Worm (Caenorhabditis elegans) whole organism, L4 larva: ENCODE data around the gene Y110A2AL.9.

ENCODE experiments used
- ama-1 ChIP-seq: fragments of 150-350 bp; optimal IDR thresholded peaks from 2 replicates; lab custom pipeline; 2014; ENCODE audit warnings: inconsistent platforms, mixed read lengths
- attf-4 ChIP-seq: sonication (generic microtip); optimal IDR thresholded peaks from 3 replicates; lab custom pipeline; 2017; ENCODE audit warnings: missing biosample characterization, missing genetic modification characterization
- ceh-28 ChIP-seq: fragments of 150-350 bp; optimal IDR thresholded peaks from 2 replicates; lab custom pipeline; 2014; ENCODE audit warnings: missing biosample characterization, missing genetic modification reagents, missing genetic modification characterization
- nhr-11 ChIP-seq: fragments of 150-350 bp; optimal IDR thresholded peaks from 2 replicates; lab custom pipeline; 2014; ENCODE audit warnings: missing biosample characterization, missing genetic modification characterization
- nhr-237 ChIP-seq: sonication (generic microtip); optimal IDR thresholded peaks from 2 replicates; lab custom pipeline; 2017; ENCODE audit warnings: missing biosample characterization, missing genetic modification characterization
- zfp-3 ChIP-seq: fragments of 200-800 bp; sonication (Bioruptor generic); conservative IDR thresholded peaks from 2 replicates; pipeline ENCODE4 v1.3.6; 2022; ENCODE audit warnings: missing genetic modification reagents, missing genetic modification characterization, missing compliant biosample characterization

DNA sequence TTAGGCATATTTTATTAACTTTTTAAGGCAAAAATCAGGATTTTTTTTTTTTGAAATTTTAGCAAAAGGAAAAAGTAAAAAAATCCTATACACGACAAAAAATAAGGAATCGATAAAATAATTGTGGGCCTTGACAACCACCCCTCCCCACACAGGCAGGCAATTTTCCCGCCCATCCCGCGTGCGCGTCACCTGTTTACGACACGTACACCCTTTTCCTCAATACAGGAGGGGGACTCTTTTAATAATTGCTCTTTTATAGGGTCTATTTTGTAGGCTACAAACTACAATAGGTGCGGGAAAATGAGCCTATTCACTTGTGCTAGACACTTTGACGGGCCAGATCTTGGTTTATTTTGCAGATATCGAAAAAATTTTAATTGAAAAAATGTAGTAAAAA is 33.9 kb downstream of the Y110A2AL.9 start:
- TF ChIP-seq ama-1 (lab: Kevin White, UChicago) (no peak), nhr-237 (tag; lab: Kevin White, UChicago) (no peak), zfp-3 (GFP tag; lab: Robert Waterston, UW) (no peak), attf-4 (tag; lab: Kevin White, UChicago) (no peak), nhr-11 (tag; lab: Kevin White, UChicago) (no peak), ceh-28 (no peak)
